Worm (Caenorhabditis elegans) whole organism, dauer: Measurements from ENCODE around the gene zipt-3.

Experiments
- unc-62 ChIP-seq: sonication (generic microtip); optimal IDR thresholded peaks from 2 replicates; lab custom pipeline; 2017; ENCODE audit warnings: missing biosample characterization, missing genetic modification reagents, missing genetic modification characterization

The zipt-3 gene

ce11 chrII:5708154-5708553 is 9.8 kb upstream of the zipt-3 start:
- no peak for TF ChIP-seq unc-62 (GFP tag; lab: Kevin White, UChicago)

ce11 chrII:5710835-5711234 is 7.1 kb upstream of the zipt-3 start:
- TF ChIP-seq unc-62 (GFP tag; lab: Kevin White, UChicago), result no peak

ce11 chrII:5712126-5712525 is 5.8 kb upstream of the zipt-3 start:
- TF ChIP-seq unc-62 (GFP tag; lab: Kevin White, UChicago), result no peak

- no peak for TF ChIP-seq unc-62 (GFP tag; lab: Kevin White, UChicago)
Observed at ce11 chrII:5714807-5715206, 3.1 kb upstream of the zipt-3 start, which contains the start of the genes tiar-1 and lelo-4. tiar-1 (minus strand) TSS chrII:5714823. lelo-4 (plus strand) TSS chrII:5714924.

ce11 chrII:5715745-5716357 is 2.1 kb upstream of the zipt-3 start, which contains the start of the genes C18A3.10 and C18A3.3:
C18A3.10 (minus strand) TSS chrII:5715845.
C18A3.3 (plus strand) TSS chrII:5716307.
- TF ChIP-seq unc-62 (GFP tag; lab: Kevin White, UChicago), result no peak

- no peak for TF ChIP-seq unc-62 (GFP tag; lab: Kevin White, UChicago)
Observed at ce11 chrII:5719848-5720247, 1.9 kb downstream of the zipt-3 start, which contains the start of gene damt-1. damt-1 (plus strand) TSS chrII:5720148.

ce11 chrII:5725094-5725493 is 7.2 kb downstream of the zipt-3 start:
- TF ChIP-seq unc-62 (GFP tag; lab: Kevin White, UChicago), result no peak

- no peak for TF ChIP-seq unc-62 (GFP tag; lab: Kevin White, UChicago)
Observed at ce11 chrII:5727707-5728106, 9.8 kb downstream of the zipt-3 start, which contains the start of gene rab-3. rab-3 (minus strand) TSS chrII:5727853.

- TF ChIP-seq unc-62 (GFP tag; lab: Kevin White, UChicago), result no peak
Observed at ce11 chrII:5730343-5731083, 12.6 kb downstream of the zipt-3 start, which contains the start of the genes C18A3.7 and C18A3.11. C18A3.7 (minus strand) TSS chrII:5730443. C18A3.11 (plus strand) TSS chrII:5731033.

- TF ChIP-seq unc-62 (GFP tag; lab: Kevin White, UChicago), result no peak
Observed at ce11 chrII:5734883-5735282, 17.0 kb downstream of the zipt-3 start.

ce11 chrII:5735744-5736143 is 17.8 kb downstream of the zipt-3 start:
- no peak for TF ChIP-seq unc-62 (GFP tag; lab: Kevin White, UChicago)

- TF ChIP-seq unc-62 (GFP tag; lab: Kevin White, UChicago), result no peak
Observed at ce11 chrII:5736599-5736998, 18.7 kb downstream of the zipt-3 start.

- TF ChIP-seq unc-62 (GFP tag; lab: Kevin White, UChicago), result no peak
Observed at ce11 chrII:5738795-5739194, 20.9 kb downstream of the zipt-3 start, which contains the start of gene hlh-14. hlh-14 (minus strand) TSS chrII:5738895.

- TF ChIP-seq unc-62 (GFP tag; lab: Kevin White, UChicago), result no peak
Observed at ce11 chrII:5742767-5743166, 24.8 kb downstream of the zipt-3 start.

- TF ChIP-seq unc-62 (GFP tag; lab: Kevin White, UChicago), result no peak
Observed at ce11 chrII:5744342-5744741, 26.4 kb downstream of the zipt-3 start.

- no peak for TF ChIP-seq unc-62 (GFP tag; lab: Kevin White, UChicago)
Observed at ce11 chrII:5745088-5745487, 27.2 kb downstream of the zipt-3 start, which contains the start of gene F10C1.9. F10C1.9 (minus strand) TSS chrII:5745284.
